Fruit fly (Drosophila melanogaster) whole organism: Measurements from ENCODE around the gene TpnC25D.

Experiments
- Dll ChIP-seq: fragments of >200 bp; optimal IDR thresholded peaks from 2 replicates; lab custom pipeline; 2017
- EcR ChIP-seq, 2 experiments: fragments of >200 bp; optimal IDR thresholded peaks; 2 replicates each; lab custom pipeline; 2017; ENCODE audit warnings: missing biosample characterization in 2 of 2, missing genetic modification characterization in 2 of 2, missing genetic modification reagents in 2 of 2
- pan ChIP-seq: fragments of >200 bp; optimal IDR thresholded peaks from 2 replicates; lab custom pipeline; 2017
- usp ChIP-seq: fragments of >200 bp; optimal IDR thresholded peaks from 2 replicates; lab custom pipeline; 2017; ENCODE audit warnings: missing biosample characterization, missing genetic modification characterization, mixed read lengths

- TF ChIP-seq Dll (lab: Kevin White, UChicago) (no peak), EcR (GFP tag; optimal IDR thresholded peaks at IDR 0.05; lab: Kevin White, UChicago) (no peak), pan (no peak), usp (GFP tag; lab: Kevin White, UChicago) (no peak)
Observed at dm6 chr2L:5247384-5247783, 30.9 kb downstream of the TpnC25D start.
